Worm (Caenorhabditis elegans) whole organism, midembryonic: Measurements from ENCODE around the gene R13H9.6.
"Not testable (repeated sequence)": the region's sequence is repeated elsewhere in the genome, so short reads cannot be mapped to it uniquely, and the experiment has no call there.

ENCODE experiments used
- T22C8.4 ChIP-seq: fragments of 200-800 bp; sonication (Bioruptor generic); IDR thresholded peaks from 2 replicates; pipeline ENCODE4 v1.3.6; 2022; ENCODE audit warnings: missing genetic modification characterization, missing compliant biosample characterization
- cog-1 ChIP-seq: sonication (generic microtip); optimal IDR thresholded peaks from 2 replicates; lab custom pipeline; 2016; ENCODE audit warnings: missing genetic modification characterization, missing compliant biosample characterization
- flt-1 ChIP-seq: fragments of 200-800 bp; sonication (Bioruptor generic); IDR thresholded peaks from 2 replicates; pipeline ENCODE4 v1.3.6; 2022; ENCODE audit warnings: missing genetic modification characterization, missing compliant biosample characterization
- klf-2 ChIP-seq: fragments of 200-800 bp; sonication (Bioruptor generic); conservative IDR thresholded peaks from 2 replicates; pipeline ENCODE4 v1.3.6; 2022; ENCODE audit warnings: missing genetic modification reagents, missing genetic modification characterization, missing compliant biosample characterization
- med-1 ChIP-seq: sonication (generic microtip); optimal IDR thresholded peaks from 2 replicates; lab custom pipeline; 2017; ENCODE audit warnings: missing genetic modification characterization, mild to moderate bottlenecking, missing compliant biosample characterization, antibody characterized with exemption, missing genetic modification reagents; ENCODE audit not compliant: insufficient read depth
- ref-1 ChIP-seq: fragments of 200-800 bp; sonication (Bioruptor generic); conservative IDR thresholded peaks from 2 replicates; pipeline ENCODE4 v1.3.6; 2022; ENCODE audit warnings: missing genetic modification reagents, missing genetic modification characterization, missing compliant biosample characterization
- tab-1 ChIP-seq: fragments of 200-800 bp; sonication (Bioruptor generic); IDR thresholded peaks from 2 replicates; pipeline ENCODE4 v1.3.6; 2022; ENCODE audit warnings: missing genetic modification characterization, missing compliant biosample characterization
- ztf-23 ChIP-seq: fragments of 200-800 bp; sonication (Bioruptor generic); IDR thresholded peaks from 2 replicates; pipeline ENCODE4 v1.3.6; 2022; ENCODE audit warnings: missing genetic modification reagents, missing genetic modification characterization, missing compliant biosample characterization
- ztf-29 ChIP-seq: fragments of 200-800 bp; sonication (Bioruptor generic); IDR thresholded peaks from 2 replicates; pipeline ENCODE4 v1.3.6; 2022; ENCODE audit warnings: missing genetic modification reagents, missing genetic modification characterization, missing compliant biosample characterization

The R13H9.6 gene

ce11 chrIV:5078846-5079245 lies 10.4 kb upstream of the R13H9.6 start:
- TF ChIP-seq flt-1 (no peak), T22C8.4 (no peak), cog-1 (tag; lab: Kevin White, UChicago) (peak; percentile 2), tab-1 (GFP tag; lab: Robert Waterston, UW) (no peak)

- TF ChIP-seq tab-1 (GFP tag; lab: Robert Waterston, UW), result 0 out of 2 replicates have a peak, but pooled peaks have one; percentile 22
- TF ChIP-seq ztf-23 (GFP tag; lab: Robert Waterston, UW), result no peak; the same call in 1 of the 2 replicates
Measured at ce11 chrIV:5077918-5078317, 9.5 kb upstream of the R13H9.6 start.

ce11 chrIV:5076607-5077006 lies 8.2 kb upstream of the R13H9.6 start:
- TF ChIP-seq klf-2 (GFP tag; lab: Robert Waterston, UW) (no peak), ztf-23 (GFP tag; lab: Robert Waterston, UW) (no peak), ref-1 (GFP tag; lab: Robert Waterston, UW) (no peak), cog-1 (tag; lab: Kevin White, UChicago) (no peak), flt-1 (no peak), T22C8.4 (no peak), med-1 (no peak), ztf-29 (GFP tag; lab: Robert Waterston, UW) (no peak), tab-1 (GFP tag; lab: Robert Waterston, UW) (no peak)

ce11 chrIV:5073836-5074235 lies 5.4 kb upstream of the R13H9.6 start:
- TF ChIP-seq klf-2 (GFP tag; lab: Robert Waterston, UW) (no peak), ref-1 (GFP tag; lab: Robert Waterston, UW) (no peak), ztf-23 (GFP tag; lab: Robert Waterston, UW) (no peak), med-1 (no peak), ztf-29 (GFP tag; lab: Robert Waterston, UW) (no peak), T22C8.4 (no peak), flt-1 (no peak), cog-1 (tag; lab: Kevin White, UChicago) (no peak)

ce11 chrIV:5070593-5070992 lies 2.2 kb upstream of the R13H9.6 start, which contains the start of gene C02B10.6:
Gene C02B10.6 (plus strand): TSS chrIV:5070893.
- not testable (repeated sequence) for TF ChIP-seq med-1; cog-1 (tag; lab: Kevin White, UChicago); klf-2 (GFP tag; lab: Robert Waterston, UW)

- TF ChIP-seq T22C8.4; ztf-23 (GFP tag; lab: Robert Waterston, UW); ref-1 (GFP tag; lab: Robert Waterston, UW): not testable (repeated sequence)
Measured at ce11 chrIV:5066887-5067286, 1.6 kb downstream of the R13H9.6 start, which contains the start of gene ttbk-2.2. Gene ttbk-2.2 (minus strand): TSS chrIV:5066987.

- TF ChIP-seq flt-1; ztf-29 (GFP tag; lab: Robert Waterston, UW); klf-2 (GFP tag; lab: Robert Waterston, UW): not testable (repeated sequence)
Measured at ce11 chrIV:5064961-5065360, 3.5 kb downstream of the R13H9.6 start, which contains the start of gene msp-53. Gene msp-53 (minus strand): TSS chrIV:5065061.

ce11 chrIV:5063297-5063696 lies 5.1 kb downstream of the R13H9.6 start:
- no peak for TF ChIP-seq ztf-23 (GFP tag; lab: Robert Waterston, UW)
- TF ChIP-seq klf-2 (GFP tag; lab: Robert Waterston, UW), result no peak
- no peak for TF ChIP-seq med-1

- not testable (repeated sequence) for TF ChIP-seq flt-1, med-1, T22C8.4
Measured at ce11 chrIV:5062278-5062677, 6.2 kb downstream of the R13H9.6 start, which contains the start of gene msp-57. Gene msp-57 (plus strand): TSS chrIV:5062578.

- TF ChIP-seq ref-1 (GFP tag; lab: Robert Waterston, UW), result no peak
Measured at ce11 chrIV:5060984-5061383, 7.5 kb downstream of the R13H9.6 start, which contains the start of gene C09B9.7. Gene C09B9.7 (minus strand): TSS chrIV:5061084.

ce11 chrIV:5055964-5056588 lies 12.4 kb downstream of the R13H9.6 start, which contains the start of gene msp-55:
Gene msp-55 (minus strand): TSS chrIV:5056014.
- TF ChIP-seq tab-1 (GFP tag; lab: Robert Waterston, UW), result no peak
- TF ChIP-seq T22C8.4, result no peak
- TF ChIP-seq klf-2 (GFP tag; lab: Robert Waterston, UW), result no peak
- no peak for TF ChIP-seq ztf-23 (GFP tag; lab: Robert Waterston, UW)
- TF ChIP-seq med-1, result no peak
- no peak for TF ChIP-seq flt-1
- TF ChIP-seq cog-1 (tag; lab: Kevin White, UChicago), result no peak
- no peak for TF ChIP-seq ref-1 (GFP tag; lab: Robert Waterston, UW)
- no peak for TF ChIP-seq ztf-29 (GFP tag; lab: Robert Waterston, UW)

ce11 chrIV:5054297-5054696 lies 14.1 kb downstream of the R13H9.6 start:
- TF ChIP-seq ref-1 (GFP tag; lab: Robert Waterston, UW), result no peak
